Fruit fly (Drosophila melanogaster): ENCODE measurements around the gene CG9184.

Gene CG9184

DNA sequence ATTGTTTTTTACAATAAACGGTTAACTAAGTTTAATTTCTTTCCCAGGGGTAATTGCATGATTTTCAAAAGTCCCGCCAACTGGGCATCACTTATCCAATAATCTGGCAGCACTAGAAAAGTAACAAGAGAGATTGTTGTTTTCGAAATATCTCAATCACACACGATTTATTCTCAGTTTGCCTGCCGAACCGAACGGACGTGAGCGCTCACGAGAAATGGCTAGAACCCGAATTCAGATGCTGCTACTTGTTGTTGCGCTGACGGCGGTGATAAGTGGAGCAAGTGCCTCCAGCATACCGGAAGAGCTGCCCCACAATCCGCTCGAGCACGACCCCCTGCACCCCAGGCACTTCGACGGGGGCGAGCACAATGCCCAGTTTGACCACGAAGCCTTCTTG lies 24.1 kb downstream of the CG9184 start, which contains the start of gene scf (continued):
- TF ChIP-seq ey (GFP tag; optimal IDR thresholded peaks at IDR 0.05) (no peak), lola (GFP tag; optimal IDR thresholded peaks at IDR 0.05) (no peak), Sp1 (GFP tag; optimal IDR thresholded peaks at IDR 0.05) (peak; percentile 22), Myc (optimal IDR thresholded peaks at IDR 0.05) (peak; percentile 63), Hnf4 (GFP tag; optimal IDR thresholded peaks at IDR 0.05) (no peak), dmrt93B (GFP tag; optimal IDR thresholded peaks at IDR 0.05) (no peak), sage (GFP tag; optimal IDR thresholded peaks at IDR 0.05) (no peak), Vsx2 (GFP tag; optimal IDR thresholded peaks at IDR 0.05; ENCODE audit: partially characterized antibody) (no peak)

DNA sequence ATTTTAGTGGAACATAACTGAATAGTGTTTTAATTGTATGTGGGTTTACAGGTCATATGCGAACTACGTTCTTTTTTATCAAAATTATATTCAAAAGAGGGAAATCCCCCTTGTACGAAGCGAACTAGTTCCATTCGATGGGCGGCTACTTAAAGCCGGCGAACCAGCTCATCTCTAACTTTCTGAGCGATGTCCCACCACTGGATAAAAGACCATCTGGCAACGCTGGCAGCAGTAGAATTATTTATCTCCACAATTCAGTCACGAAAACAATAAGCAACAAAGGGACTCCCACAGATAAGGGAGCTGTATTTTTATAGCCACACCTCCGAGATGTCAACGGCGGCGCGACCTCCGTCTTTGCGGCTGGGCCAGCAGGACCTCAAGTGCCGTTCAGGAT lies 26.9 kb downstream of the CG9184 start, which contains the start of gene Rabex-5:
Gene Rabex-5 (plus strand): TSS at position 221 of the 400 bp plus-strand sequence.
- TF ChIP-seq HLH106 (tag; optimal IDR thresholded peaks at IDR 0.05) (peak; percentile 33), br (GFP tag; optimal IDR thresholded peaks at IDR 0.05) (no peak), Rel (GFP tag; optimal IDR thresholded peaks at IDR 0.05) (no peak), Rel (tag; optimal IDR thresholded peaks at IDR 0.05) (peak; percentile 100), dl (GFP tag; optimal IDR thresholded peaks at IDR 0.05; ENCODE audit: insufficient read depth in 1 of 2, partially characterized antibody in 2 of 2) (no peak), Hr83 (GFP tag; optimal IDR thresholded peaks at IDR 0.05; ENCODE audit: poor library complexity, severe bottlenecking) (peak; percentile 18), Vsx2 (GFP tag; optimal IDR thresholded peaks at IDR 0.05; ENCODE audit: partially characterized antibody) (no peak), woc (GFP tag; optimal IDR thresholded peaks at IDR 0.05) (peak; percentile 55), N (GFP tag; optimal IDR thresholded peaks at IDR 0.05) (no peak), dmrt93B (GFP tag; optimal IDR thresholded peaks at IDR 0.05) (no peak), ey (GFP tag; optimal IDR thresholded peaks at IDR 0.05) (peak; percentile 16), pan (optimal IDR thresholded peaks at IDR 0.05) (no peak), foxo (GFP tag; optimal IDR thresholded peaks at IDR 0.05) (peak in 1 of 2 experiments; percentile 43), Hnf4 (GFP tag; optimal IDR thresholded peaks at IDR 0.05) (no peak), rgr (GFP tag; optimal IDR thresholded peaks at IDR 0.05) (peak; percentile 28), Dif (GFP tag; optimal IDR thresholded peaks at IDR 0.05; ENCODE audit: partially characterized antibody) (no peak), Sp1 (GFP tag; optimal IDR thresholded peaks at IDR 0.05) (no peak), CG9705 (GFP tag; optimal IDR thresholded peaks at IDR 0.05) (no peak)

DNA sequence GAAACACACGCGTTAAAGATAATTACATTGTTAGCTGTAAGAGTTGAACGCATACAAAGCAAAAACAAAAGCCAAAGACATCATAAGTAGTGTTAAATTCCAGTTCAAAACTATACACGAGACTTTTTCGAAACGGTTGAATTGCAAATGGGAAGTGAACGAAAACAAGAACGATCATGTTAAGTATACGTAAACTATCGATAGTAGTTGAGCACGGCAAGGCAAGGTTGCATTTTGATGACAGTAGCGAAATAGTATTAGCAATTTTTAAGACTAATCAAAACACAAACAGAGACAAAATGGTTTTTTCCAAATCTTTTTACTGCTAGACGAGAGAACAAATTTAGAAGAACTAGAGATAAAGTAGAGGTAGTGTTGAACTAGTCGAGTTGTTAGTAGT lies 27.8 kb downstream of the CG9184 start:
- TF ChIP-seq OdsH (GFP tag; optimal IDR thresholded peaks at IDR 0.05) (no peak), CG9705 (GFP tag; optimal IDR thresholded peaks at IDR 0.05) (no peak)

DNA sequence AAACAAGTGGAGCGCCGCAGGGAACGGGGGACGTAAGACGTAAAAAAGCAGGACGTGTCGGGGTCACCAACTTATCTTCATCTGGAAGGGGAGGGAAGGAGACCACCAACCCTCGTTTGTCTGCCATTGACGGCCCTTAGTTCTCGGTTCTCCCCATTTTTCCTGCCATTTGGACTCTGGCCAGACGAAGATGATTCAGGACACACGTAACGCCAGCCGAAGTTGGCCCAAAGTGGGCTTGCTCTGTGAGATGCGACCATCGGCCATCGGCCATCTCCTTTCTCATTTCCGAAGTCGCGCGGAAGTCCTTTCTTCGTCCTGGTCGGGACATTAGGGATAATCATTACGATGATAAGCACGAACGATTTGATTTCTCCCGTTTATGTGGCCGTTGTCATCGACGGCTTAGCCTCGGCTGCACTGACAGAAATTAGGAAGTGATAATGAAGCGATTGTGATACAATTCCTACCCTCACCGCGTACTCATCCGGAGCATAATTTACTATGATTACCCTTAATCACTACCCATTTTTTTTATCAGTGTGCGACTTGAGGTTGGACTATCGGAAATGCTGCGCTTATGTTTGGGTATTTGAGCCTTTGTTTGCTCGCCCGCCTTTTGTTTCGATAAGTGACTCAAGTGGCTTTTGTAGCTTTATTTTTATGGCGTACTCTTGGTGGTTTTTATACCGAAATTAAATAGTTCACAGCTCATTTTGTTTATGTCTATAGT lies 41.5 kb downstream of the CG9184 start:
- TF ChIP-seq tai (GFP tag; optimal IDR thresholded peaks at IDR 0.05) (no peak), brk (GFP tag; optimal IDR thresholded peaks at IDR 0.05) (no peak), Hr83 (GFP tag; optimal IDR thresholded peaks at IDR 0.05; ENCODE audit: poor library complexity, severe bottlenecking) (no peak)

DNA sequence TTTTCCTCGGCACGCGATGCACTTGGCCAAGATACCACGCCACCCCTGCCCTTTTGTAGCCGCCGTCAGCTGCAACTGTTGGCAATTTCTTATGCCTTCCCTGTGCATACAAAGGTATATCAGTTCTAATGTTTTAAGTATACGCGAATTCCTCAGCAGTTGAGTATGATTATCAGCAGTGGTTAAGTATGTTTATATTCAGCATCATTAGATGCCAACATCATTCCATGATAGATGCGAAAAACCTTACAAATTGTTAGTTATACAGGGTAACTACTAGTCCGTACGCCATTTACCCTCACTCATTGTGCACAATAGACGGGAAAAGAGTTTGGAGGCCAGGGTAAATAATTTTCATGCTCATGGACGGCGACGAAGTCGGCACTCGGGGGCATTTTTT lies 42.9 kb downstream of the CG9184 start:
- TF ChIP-seq ey (GFP tag; optimal IDR thresholded peaks at IDR 0.05), result peak; percentile 18
- no peak for TF ChIP-seq OdsH (GFP tag; optimal IDR thresholded peaks at IDR 0.05)

DNA sequence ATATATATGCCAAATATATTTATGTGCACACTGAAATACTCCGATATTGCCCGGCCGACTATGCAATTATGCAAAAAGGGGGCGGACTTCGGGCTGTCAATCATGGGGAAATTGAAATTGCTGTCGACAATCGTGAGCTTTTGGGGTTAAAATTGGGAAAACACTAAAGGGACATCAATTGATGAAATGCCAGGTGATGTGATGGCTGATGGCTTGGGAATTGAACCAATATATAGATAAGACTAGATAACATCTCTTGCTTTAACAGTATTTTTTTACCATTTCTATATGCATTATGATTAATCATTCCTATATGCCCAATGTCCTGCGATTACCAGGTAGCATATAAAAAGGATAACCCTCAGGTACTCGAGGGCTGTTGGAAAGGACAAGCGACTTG lies 44.7 kb downstream of the CG9184 start:
- TF ChIP-seq psq (GFP tag; optimal IDR thresholded peaks at IDR 0.05) (no peak), foxo (GFP tag; optimal IDR thresholded peaks at IDR 0.05) (no peak), OdsH (GFP tag; optimal IDR thresholded peaks at IDR 0.05) (no peak), Hnf4 (GFP tag; optimal IDR thresholded peaks at IDR 0.05) (no peak), Hr83 (GFP tag; optimal IDR thresholded peaks at IDR 0.05; ENCODE audit: poor library complexity, severe bottlenecking) (no peak), brk (GFP tag; optimal IDR thresholded peaks at IDR 0.05) (no peak), dmrt93B (GFP tag; optimal IDR thresholded peaks at IDR 0.05) (no peak), Dif (GFP tag; optimal IDR thresholded peaks at IDR 0.05; ENCODE audit: partially characterized antibody) (no peak)

DNA sequence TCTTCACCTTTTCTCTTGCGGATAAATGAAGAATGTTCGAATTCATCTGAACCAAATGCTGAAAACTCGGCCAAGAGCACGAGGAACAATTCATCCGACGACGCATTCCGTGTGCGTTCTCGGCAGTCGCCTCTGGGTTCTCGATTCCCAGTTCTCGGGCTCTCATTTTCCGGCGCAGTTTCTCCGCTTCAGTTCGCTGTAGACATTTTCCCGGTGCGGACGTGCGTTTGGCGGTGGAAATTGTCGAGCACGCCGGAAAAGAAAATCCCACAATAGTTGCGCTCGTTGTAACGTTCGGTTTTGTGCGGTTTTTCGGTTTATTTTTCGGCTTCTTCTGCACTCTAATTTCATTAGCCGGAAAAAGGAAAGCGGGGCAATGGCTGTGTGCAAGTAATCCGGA lies 46.8 kb downstream of the CG9184 start, which contains the start of gene CG32333:
Gene CG32333 (plus strand): TSS at position 190 of the 400 bp plus-strand sequence.
- TF ChIP-seq N (GFP tag; optimal IDR thresholded peaks at IDR 0.05) (no peak), h (GFP tag; optimal IDR thresholded peaks at IDR 0.05) (no peak), Mio (GFP tag; optimal IDR thresholded peaks at IDR 0.05) (no peak), Abd-B (GFP tag; optimal IDR thresholded peaks at IDR 0.05) (no peak), psq (GFP tag; optimal IDR thresholded peaks at IDR 0.05) (no peak)

Data from whole organism, wandering third instar larva.